Worm (Caenorhabditis elegans): Measurements from ENCODE around the gene ssl-1.

Gene ssl-1

DNA sequence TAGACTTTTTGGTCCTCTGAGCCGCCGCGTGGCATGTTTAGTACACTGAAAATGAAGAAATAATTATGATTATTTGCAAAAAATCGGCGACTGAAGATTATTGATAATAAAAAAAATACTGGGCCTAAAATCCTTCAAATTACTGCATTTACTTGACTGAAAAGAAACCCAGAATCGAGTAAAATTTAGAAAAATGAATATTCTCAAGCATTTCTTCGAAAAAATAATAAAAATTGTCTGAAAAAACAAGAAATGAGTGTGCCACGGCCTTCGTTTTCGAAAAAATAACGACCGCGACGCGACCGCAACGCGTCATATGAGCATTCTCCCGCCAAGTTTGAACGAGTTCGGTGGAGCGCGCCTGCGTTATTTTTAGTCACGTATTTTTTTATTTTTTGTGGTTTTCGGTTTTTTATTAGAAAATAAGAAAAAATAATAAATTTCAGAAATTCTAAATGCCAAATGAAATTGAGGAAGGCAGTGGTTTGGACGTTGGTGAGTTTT, 26.4 kb upstream of the ssl-1 start, which contains the start of the genes rsp-3 and spin-4 (continued):
- TF ChIP-seq isw-1 (GFP tag; IDR thresholded peaks at IDR 0.05), result peak; percentile 79
- TF ChIP-seq ceh-8 (GFP tag; optimal IDR thresholded peaks at IDR 0.05), result no peak
- TF ChIP-seq fkh-10 (GFP tag; optimal IDR thresholded peaks at IDR 0.05), result no peak
- peak; percentile 68 for TF ChIP-seq fos-1 (tag; optimal IDR thresholded peaks at IDR 0.05)
- peak; percentile 63 for TF ChIP-seq pax-3 (tag; optimal IDR thresholded peaks at IDR 0.05)
- TF ChIP-seq ztf-11 (tag; optimal IDR thresholded peaks at IDR 0.05), result peak in 1 of 2 experiments; percentile 40
- no peak for TF ChIP-seq hlh-17 (GFP tag; optimal IDR thresholded peaks at IDR 0.05; ENCODE audit: borderline replicate concordance)
- TF ChIP-seq fkh-8 (tag; optimal IDR thresholded peaks at IDR 0.05), result peak; percentile 83
- TF ChIP-seq zag-1 (tag; optimal IDR thresholded peaks at IDR 0.05), result no peak
- peak; percentile 13 for TF ChIP-seq sox-4 (tag; optimal IDR thresholded peaks at IDR 0.05)
- TF ChIP-seq nhr-237 (tag; optimal IDR thresholded peaks at IDR 0.05), result peak; percentile 62
- TF ChIP-seq unc-86 (tag; optimal IDR thresholded peaks at IDR 0.05), result peak; percentile 62
- peak; percentile 74 for TF ChIP-seq unc-130 (tag; optimal IDR thresholded peaks at IDR 0.05)
- TF ChIP-seq efl-1 (optimal IDR thresholded peaks at IDR 0.05), result peak; percentile 91 to 93
- peak; percentile 91 to 99 for TF ChIP-seq efl-1 (GFP tag; optimal IDR thresholded peaks at IDR 0.05 in 1 of 2)
- peak; percentile 7 for TF ChIP-seq ama-1 (optimal IDR thresholded peaks at IDR 0.05)
- TF ChIP-seq mdl-1 (tag; optimal IDR thresholded peaks at IDR 0.05), result peak in 1 of 2 experiments; percentile 68
- TF ChIP-seq lin-15B (tag; optimal IDR thresholded peaks at IDR 0.05), result peak; percentile 92
- peak; percentile 86 to 93 for TF ChIP-seq lsy-2 (tag; optimal IDR thresholded peaks at IDR 0.05)
- peak; percentile 42; the same call in 1 of the 2 replicates for TF ChIP-seq nhr-19 (GFP tag; conservative IDR thresholded peaks at IDR 0.05)
- no peak for TF ChIP-seq lin-14 (GFP tag; optimal IDR thresholded peaks at IDR 0.05)
- TF ChIP-seq blmp-1 (tag; optimal IDR thresholded peaks at IDR 0.05), result peak; percentile 74
- TF ChIP-seq ztf-4 (tag; optimal IDR thresholded peaks at IDR 0.05), result no peak
- no peak for TF ChIP-seq elt-2 (tag; optimal IDR thresholded peaks at IDR 0.05)
- peak; percentile 93 to 95 for TF ChIP-seq lin-35 (GFP tag; optimal IDR thresholded peaks at IDR 0.05)
- peak; percentile 88 for TF ChIP-seq mep-1 (tag; optimal IDR thresholded peaks at IDR 0.05)
- TF ChIP-seq irx-1 (tag; optimal IDR thresholded peaks at IDR 0.05), result peak; percentile 32

DNA sequence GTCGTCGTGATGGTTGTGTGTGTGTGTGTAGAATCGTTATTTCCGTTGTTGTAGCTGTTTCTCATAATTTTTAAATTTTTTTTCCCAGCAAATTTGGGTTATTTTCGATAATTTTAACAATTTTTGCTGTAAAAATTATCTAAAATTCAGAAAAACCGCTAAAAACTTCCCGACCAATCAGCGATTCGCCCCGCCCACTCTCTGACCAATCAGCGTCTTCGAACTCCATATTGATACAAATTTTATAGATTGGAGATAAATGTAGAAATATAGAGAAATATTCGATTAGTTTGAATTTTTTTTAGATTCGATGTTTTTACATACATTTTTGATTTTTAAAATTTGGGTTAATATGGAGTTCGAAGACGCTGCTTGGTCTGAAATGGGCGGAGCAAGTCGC, 16.8 kb upstream of the ssl-1 start:
- TF ChIP-seq grh-1 (GFP tag; IDR thresholded peaks at IDR 0.05) (no peak), blmp-1 (tag; optimal IDR thresholded peaks at IDR 0.05) (no peak), lin-35 (GFP tag; optimal IDR thresholded peaks at IDR 0.05) (no peak), mef-2 (tag; optimal IDR thresholded peaks at IDR 0.05) (no peak), Y116A8C.19 (tag; optimal IDR thresholded peaks at IDR 0.05; ENCODE audit: borderline replicate concordance) (no peak), nhr-84 (tag; optimal IDR thresholded peaks at IDR 0.05) (no peak), ceh-63 (GFP tag; optimal IDR thresholded peaks at IDR 0.05) (no peak), egl-13 (tag; optimal IDR thresholded peaks at IDR 0.05) (no peak), nhr-12 (tag; optimal IDR thresholded peaks at IDR 0.05) (no peak), lin-14 (GFP tag; optimal IDR thresholded peaks at IDR 0.05) (no peak), ceh-82 (tag; optimal IDR thresholded peaks at IDR 0.05) (no peak), fkh-8 (tag; optimal IDR thresholded peaks at IDR 0.05) (no peak)

DNA sequence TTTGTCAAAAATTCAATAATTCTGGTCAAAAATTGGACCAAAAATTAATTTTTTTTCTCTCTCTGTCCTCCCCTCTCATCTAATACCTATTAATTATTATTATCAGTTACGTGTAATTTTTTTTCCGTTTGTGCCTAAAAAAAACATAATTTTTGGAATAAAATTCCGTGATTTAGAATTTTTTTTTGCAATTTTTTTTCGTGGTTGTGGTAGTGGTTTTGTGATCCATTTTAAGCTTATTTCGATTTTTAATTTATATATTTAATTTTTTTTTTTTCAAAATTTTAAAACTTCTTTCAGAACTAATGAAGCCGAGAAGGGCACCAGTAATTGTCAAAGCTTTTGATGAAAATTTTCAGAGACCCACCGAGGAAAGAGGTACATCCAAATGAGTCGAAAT, 15.2 kb upstream of the ssl-1 start, which contains the start of gene sas-1:
TSS of gene sas-1 (plus strand) at position 301 of the 400 bp plus-strand sequence.
- TF ChIP-seq aha-1 (tag; optimal IDR thresholded peaks at IDR 0.05), result no peak
- no peak for TF ChIP-seq sup-37 (GFP tag; optimal IDR thresholded peaks at IDR 0.05)
- no peak for TF ChIP-seq mdl-1 (tag; optimal IDR thresholded peaks at IDR 0.05)
- no peak for TF ChIP-seq ceh-8 (GFP tag; optimal IDR thresholded peaks at IDR 0.05)
- no peak for TF ChIP-seq tbx-2 (tag; optimal IDR thresholded peaks at IDR 0.05)
- no peak for TF ChIP-seq pag-3 (tag; optimal IDR thresholded peaks at IDR 0.05; ENCODE audit: borderline replicate concordance, insufficient read depth)
- no peak for TF ChIP-seq lin-14 (GFP tag; optimal IDR thresholded peaks at IDR 0.05)
- TF ChIP-seq C16A3.4 (tag; optimal IDR thresholded peaks at IDR 0.05), result no peak
- no peak for TF ChIP-seq ceh-63 (GFP tag; optimal IDR thresholded peaks at IDR 0.05)
- no peak for TF ChIP-seq unc-130 (tag; optimal IDR thresholded peaks at IDR 0.05)
- TF ChIP-seq nhr-85 (tag), result no peak
- TF ChIP-seq ceh-90 (tag; optimal IDR thresholded peaks at IDR 0.05), result no peak
- no peak for TF ChIP-seq snu-23 (GFP tag; optimal IDR thresholded peaks at IDR 0.05)
- no peak for TF ChIP-seq blmp-1 (tag; optimal IDR thresholded peaks at IDR 0.05)
- TF ChIP-seq unc-86 (tag; optimal IDR thresholded peaks at IDR 0.05), result no peak
- TF ChIP-seq hlh-4 (tag; optimal IDR thresholded peaks at IDR 0.05), result no peak
- no peak for TF ChIP-seq elt-3 (tag; optimal IDR thresholded peaks at IDR 0.05)
- TF ChIP-seq nhr-77 (tag; optimal IDR thresholded peaks at IDR 0.05), result no peak
- TF ChIP-seq ces-1 (GFP tag; optimal IDR thresholded peaks at IDR 0.05), result no peak
- no peak for TF ChIP-seq ama-1 (optimal IDR thresholded peaks at IDR 0.05)
